Worm (Caenorhabditis elegans): Measurements from ENCODE around the gene asg-2.

DNA sequence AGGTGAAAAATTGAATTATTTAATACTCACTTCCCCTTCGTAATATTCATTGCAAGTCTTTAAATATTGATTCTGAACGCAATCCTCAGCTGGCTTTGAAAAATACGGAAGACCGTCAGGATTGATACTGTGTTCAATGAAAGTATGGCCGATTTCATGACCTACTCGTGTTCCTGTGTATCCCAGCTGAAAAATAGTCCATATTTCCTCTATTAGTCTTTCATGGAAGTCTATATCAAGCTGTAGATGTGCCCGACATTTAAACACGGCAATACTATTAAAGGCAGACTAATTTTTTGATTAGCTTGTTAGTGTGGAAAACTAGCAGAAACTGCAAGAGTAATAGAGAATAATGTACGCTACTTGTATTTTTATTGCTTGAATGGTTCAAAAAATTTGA lies 20.5 kb downstream of the asg-2 start:
- TF ChIP-seq nhr-11 (tag; optimal IDR thresholded peaks at IDR 0.05) (no peak), eyg-1 (tag; optimal IDR thresholded peaks at IDR 0.05) (no peak), pat-9 (tag; optimal IDR thresholded peaks at IDR 0.05) (no peak), elt-2 (tag; optimal IDR thresholded peaks at IDR 0.05) (no peak), rnt-1 (tag; optimal IDR thresholded peaks at IDR 0.05) (no peak), ceh-2 (tag; optimal IDR thresholded peaks at IDR 0.05) (no peak), T23F11.4 (GFP tag; optimal IDR thresholded peaks at IDR 0.05) (no peak), pha-4 (tag; optimal IDR thresholded peaks at IDR 0.05) (no peak), pqm-1 (tag; optimal IDR thresholded peaks at IDR 0.05) (no peak), pax-1 (tag; optimal IDR thresholded peaks at IDR 0.05) (no peak), fkh-10 (GFP tag; optimal IDR thresholded peaks at IDR 0.05) (no peak), unc-86 (tag; optimal IDR thresholded peaks at IDR 0.05) (no peak)

Data from whole organism, late embryonic.